Worm (Caenorhabditis elegans): ENCODE results near the gene srd-11.
A peak's percentile ranks its signal among the peaks of the same experiment; 100 is the strongest.

The srd-11 gene

ce11 chrV:13627103-13627623, 7.5 kb upstream of the srd-11 start, which contains the start of gene sde-2:
Gene sde-2, plus strand, starts transcription at chrV:13627573.
- TF ChIP-seq egl-5 (tag; optimal IDR thresholded peaks at IDR 0.05) (peak; percentile 35), lin-39 (tag; optimal IDR thresholded peaks at IDR 0.05) (peak; percentile 4), ceh-82 (tag; optimal IDR thresholded peaks at IDR 0.05) (no peak), nhr-25 (tag; optimal IDR thresholded peaks at IDR 0.05) (no peak)

ce11 chrV:13625517-13626097, 6.0 kb upstream of the srd-11 start, which contains the start of the genes nduv-2 and F53F4.12:
Gene nduv-2, minus strand, starts transcription at chrV:13625567.
Gene F53F4.12, plus strand, starts transcription at chrV:13626047.
- TF ChIP-seq nhr-25 (tag; optimal IDR thresholded peaks at IDR 0.05) (peak; percentile 10), pqm-1 (tag; optimal IDR thresholded peaks at IDR 0.05) (peak; percentile 1), hmg-11 (tag; optimal IDR thresholded peaks at IDR 0.05) (peak; percentile 64), tbx-2 (tag; optimal IDR thresholded peaks at IDR 0.05) (no peak), jun-1 (tag; optimal IDR thresholded peaks at IDR 0.05) (no peak), R02D3.7 (tag; optimal IDR thresholded peaks at IDR 0.05) (peak; percentile 86), snpc-4 (tag; optimal IDR thresholded peaks at IDR 0.05) (peak; percentile 13), lin-15B (tag; optimal IDR thresholded peaks at IDR 0.05) (peak; percentile 89)

- TF ChIP-seq nhr-237 (tag; optimal IDR thresholded peaks at IDR 0.05) (no peak), nhr-23 (tag; optimal IDR thresholded peaks at IDR 0.05) (no peak), fkh-10 (GFP tag; optimal IDR thresholded peaks at IDR 0.05) (no peak), lin-39 (tag; optimal IDR thresholded peaks at IDR 0.05) (no peak), elt-3 (tag; optimal IDR thresholded peaks at IDR 0.05) (no peak), jun-1 (tag; optimal IDR thresholded peaks at IDR 0.05) (no peak), mml-1 (tag; optimal IDR thresholded peaks at IDR 0.05) (no peak)
Observed at ce11 chrV:13624424-13624823, 4.8 kb upstream of the srd-11 start, which contains the start of gene F53F4.11. Gene F53F4.11, minus strand, starts transcription at chrV:13624524.

- TF ChIP-seq snpc-4 (tag; optimal IDR thresholded peaks at IDR 0.05) (no peak), lsy-12 (tag; optimal IDR thresholded peaks at IDR 0.05) (no peak), mdl-1 (tag; optimal IDR thresholded peaks at IDR 0.05) (no peak), nhr-28 (tag; optimal IDR thresholded peaks at IDR 0.05) (no peak), nhr-11 (tag; optimal IDR thresholded peaks at IDR 0.05) (no peak)
Observed at ce11 chrV:13621720-13622119, 2.1 kb upstream of the srd-11 start, which contains the start of gene F53F4.16. Gene F53F4.16, minus strand, starts transcription at chrV:13621820.

- TF ChIP-seq nhr-67 (tag; optimal IDR thresholded peaks at IDR 0.05) (no peak), R02D3.7 (tag; optimal IDR thresholded peaks at IDR 0.05) (no peak), egl-27 (tag; optimal IDR thresholded peaks at IDR 0.05) (no peak), fkh-10 (GFP tag; optimal IDR thresholded peaks at IDR 0.05) (no peak), jun-1 (tag; optimal IDR thresholded peaks at IDR 0.05) (no peak), elt-2 (tag; optimal IDR thresholded peaks at IDR 0.05) (no peak), nhr-12 (tag; optimal IDR thresholded peaks at IDR 0.05) (no peak), hmg-11 (tag; optimal IDR thresholded peaks at IDR 0.05) (no peak), ZK546.5 (tag; optimal IDR thresholded peaks at IDR 0.05) (no peak), unc-62 (GFP tag; optimal IDR thresholded peaks at IDR 0.05) (no peak), ceh-82 (tag; optimal IDR thresholded peaks at IDR 0.05) (no peak), unc-39 (tag; optimal IDR thresholded peaks at IDR 0.05) (no peak), ceh-16 (tag; optimal IDR thresholded peaks at IDR 0.05) (no peak), nhr-11 (tag; optimal IDR thresholded peaks at IDR 0.05) (no peak), nhr-237 (tag; optimal IDR thresholded peaks at IDR 0.05) (no peak), tbx-2 (tag; optimal IDR thresholded peaks at IDR 0.05) (no peak), nfya-1 (tag; optimal IDR thresholded peaks at IDR 0.05; ENCODE audit: insufficient read depth) (no peak), fkh-2 (tag; optimal IDR thresholded peaks at IDR 0.05) (no peak), fos-1 (tag; optimal IDR thresholded peaks at IDR 0.05) (no peak)
Observed at ce11 chrV:13620676-13621075, 1.0 kb upstream of the srd-11 start, which contains the start of gene F53F4.15. Gene F53F4.15, plus strand, starts transcription at chrV:13620976.

ce11 chrV:13613870-13614269, 5.8 kb downstream of the srd-11 start, which contains the start of gene F53F4.7:
Gene F53F4.7, minus strand, starts transcription at chrV:13613970.
- TF ChIP-seq fkh-10 (GFP tag; optimal IDR thresholded peaks at IDR 0.05) = no peak

Data from whole organism, L3 larva.